Worm (Caenorhabditis elegans) whole organism, late embryonic: Measurements from ENCODE around the gene pas-7.

ENCODE experiments used
- ceh-24 ChIP-seq: sonication (generic microtip); optimal IDR thresholded peaks from 2 replicates; lab custom pipeline; 2016; ENCODE audit warnings: mild to moderate bottlenecking, missing genetic modification characterization, missing compliant biosample characterization
- nhr-232 ChIP-seq: sonication (generic microtip); optimal IDR thresholded peaks from 2 replicates; lab custom pipeline; 2016; ENCODE audit warnings: missing genetic modification characterization, missing compliant biosample characterization
- pag-3 ChIP-seq: sonication (generic microtip); optimal IDR thresholded peaks from 2 replicates; lab custom pipeline; 2016; ENCODE audit warnings: missing compliant biosample characterization, missing genetic modification characterization, borderline replicate concordance
- pha-4 ChIP-seq: fragments of 150-350 bp; optimal IDR thresholded peaks from 2 replicates; lab custom pipeline; 2018; ENCODE audit warnings: missing biosample characterization, missing genetic modification reagents, missing genetic modification characterization

DNA sequence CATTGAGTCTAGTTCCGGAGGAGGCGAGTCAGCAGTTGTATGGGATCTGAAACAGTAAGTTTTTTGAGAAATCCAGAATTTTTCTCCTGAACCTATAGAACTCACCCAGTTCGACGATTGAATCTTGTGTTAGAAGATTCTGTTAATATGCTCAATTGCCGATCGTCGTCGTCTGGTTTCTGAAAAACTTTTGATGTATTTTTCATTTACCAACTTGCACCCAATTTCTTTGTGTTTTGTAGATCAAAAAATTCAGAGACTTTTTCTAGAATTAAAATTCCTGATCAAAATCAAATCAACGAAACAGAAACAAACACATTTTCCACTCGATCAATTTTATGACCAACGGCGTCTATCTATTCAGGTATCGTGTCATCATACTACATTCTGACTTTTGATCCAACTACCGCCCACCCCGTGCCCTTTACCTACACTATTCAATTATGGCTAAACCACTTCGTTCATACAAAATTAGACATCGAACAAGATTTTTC is 43.1 kb downstream of the pas-7 start, which contains the start of gene C18D1.2:
- TF ChIP-seq pag-3 (no peak), ceh-24 (no peak), nhr-232 (tag; lab: Kevin White, UChicago) (no peak), pha-4 (no peak)
